Fruit fly (Drosophila melanogaster): ENCODE measurements around the gene CG12355.
A peak's percentile ranks its signal among the peaks of the same experiment; 100 is the strongest.

The CG12355 gene

DNA sequence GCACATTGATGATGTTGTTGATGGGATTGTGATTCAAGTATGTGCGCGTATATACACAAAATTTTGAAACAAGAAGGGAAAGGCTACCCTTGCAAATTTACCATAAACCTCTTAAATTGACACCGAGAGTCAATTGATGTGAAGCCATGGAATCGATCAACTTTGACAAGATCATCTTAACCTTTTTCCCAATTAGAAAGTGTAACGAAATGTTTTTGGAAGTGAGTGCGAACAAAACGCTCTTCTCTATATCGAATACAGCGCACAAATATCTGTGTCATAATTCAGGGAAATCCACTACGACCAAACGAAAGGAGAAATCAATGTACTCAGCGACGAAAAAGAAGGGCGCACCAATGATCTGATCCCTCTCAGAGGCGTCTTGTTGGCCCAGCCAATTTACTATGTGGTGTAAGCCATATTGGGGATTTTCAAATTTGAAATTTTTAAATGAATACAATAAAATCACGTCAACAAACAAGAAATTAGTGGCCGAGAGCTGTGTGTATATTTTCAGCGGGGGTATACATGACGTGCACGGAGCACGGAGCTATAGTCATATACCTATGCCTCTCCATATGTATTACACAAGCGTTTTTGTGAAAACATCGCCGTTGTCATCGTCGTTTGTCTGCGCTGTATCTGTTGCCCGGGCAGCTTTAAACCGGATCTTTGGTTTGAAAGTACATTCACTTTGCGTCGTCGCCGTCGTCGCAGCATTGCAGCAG is 38.2 kb upstream of the CG12355 start (continued):
- no peak for TF ChIP-seq CG2889 (GFP tag; IDR thresholded peaks at IDR 0.05)
- TF ChIP-seq CG2202 (tag; optimal IDR thresholded peaks at IDR 0.05): no peak
- no peak for TF ChIP-seq CG11085 (GFP tag; IDR thresholded peaks at IDR 0.05)
- no peak for TF ChIP-seq CG10462 (GFP tag; optimal IDR thresholded peaks at IDR 0.05)
- TF ChIP-seq CG9797 (GFP tag; optimal IDR thresholded peaks at IDR 0.05): no peak
- TF ChIP-seq CG12942 (GFP tag; optimal IDR thresholded peaks at IDR 0.05): no peak
- TF ChIP-seq her (GFP tag; optimal IDR thresholded peaks at IDR 0.05): peak; percentile 34
- no peak for TF ChIP-seq CG34224 (GFP tag; IDR thresholded peaks at IDR 0.05; ENCODE audit: partially characterized antibody)
- no peak for TF ChIP-seq Fer3 (tag; optimal IDR thresholded peaks at IDR 0.05)
- TF ChIP-seq CrebB (tag; optimal IDR thresholded peaks at IDR 0.05): no peak
- TF ChIP-seq CG8281 (tag; optimal IDR thresholded peaks at IDR 0.05): peak; percentile 11
- no peak for TF ChIP-seq bbx (GFP tag; IDR thresholded peaks at IDR 0.05; ENCODE audit: partially characterized antibody)
- peak; percentile 69 for TF ChIP-seq pros (GFP tag; optimal IDR thresholded peaks at IDR 0.05)
- peak; percentile 11; the same call in 1 of the 2 replicates for TF ChIP-seq CG9215 (GFP tag; IDR thresholded peaks at IDR 0.05)
- no peak for TF ChIP-seq Dip2 (GFP tag; IDR thresholded peaks at IDR 0.05)
- TF ChIP-seq CG13287 (GFP tag; IDR thresholded peaks at IDR 0.05; ENCODE audit: partially characterized antibody): no peak
- peak; percentile 85 for TF ChIP-seq Ets65A (GFP tag)
- TF ChIP-seq CG1647 (GFP tag; optimal IDR thresholded peaks at IDR 0.05): peak; percentile 22
- TF ChIP-seq gsb-n (tag; optimal IDR thresholded peaks at IDR 0.05): peak; percentile 59
- no peak for TF ChIP-seq crol (GFP tag; IDR thresholded peaks at IDR 0.05)
- no peak for TF ChIP-seq NC2α (GFP tag; optimal IDR thresholded peaks at IDR 0.05)
- TF ChIP-seq CG10274 (GFP tag; optimal IDR thresholded peaks at IDR 0.05): peak; percentile 99
- no peak for TF ChIP-seq wdn (GFP tag; IDR thresholded peaks at IDR 0.05)
- TF ChIP-seq CG13894 (tag; optimal IDR thresholded peaks at IDR 0.05): no peak
- TF ChIP-seq knrl (GFP tag; IDR thresholded peaks at IDR 0.05; ENCODE audit: partially characterized antibody): no peak
- TF ChIP-seq Nf-YB (GFP tag; optimal IDR thresholded peaks at IDR 0.05): no peak
- TF ChIP-seq CG6272 (GFP tag; IDR thresholded peaks at IDR 0.05): no peak
- TF ChIP-seq rib (GFP tag; IDR thresholded peaks at IDR 0.05): no peak
- no peak for TF ChIP-seq Doc2 (GFP tag; IDR thresholded peaks at IDR 0.05)
- TF ChIP-seq dmrt99B (tag; optimal IDR thresholded peaks at IDR 0.05): peak; percentile 81
- TF ChIP-seq dm (GFP tag; optimal IDR thresholded peaks at IDR 0.05): no peak
- TF ChIP-seq eyg (GFP tag; optimal IDR thresholded peaks at IDR 0.05): no peak
- TF ChIP-seq Usf (GFP tag; optimal IDR thresholded peaks at IDR 0.05): no peak
- TF ChIP-seq pan (optimal IDR thresholded peaks at IDR 0.05): no peak
- peak in 1 of 2 experiments; percentile 22 for TF ChIP-seq pan (GFP tag; optimal IDR thresholded peaks at IDR 0.05 in 1 of 2, IDR thresholded peaks at IDR 0.05 in 1 of 2)
- TF ChIP-seq CG4617 (GFP tag; optimal IDR thresholded peaks at IDR 0.05; ENCODE audit: borderline replicate concordance): no peak
- TF ChIP-seq caup (GFP tag; optimal IDR thresholded peaks at IDR 0.05; ENCODE audit: severe bottlenecking): no peak
- no peak for TF ChIP-seq peb (GFP tag; IDR thresholded peaks at IDR 0.05)
- TF ChIP-seq CG9609 (GFP tag; optimal IDR thresholded peaks at IDR 0.05): no peak
- no peak for TF ChIP-seq tup (GFP tag; optimal IDR thresholded peaks at IDR 0.05)
- TF ChIP-seq CG18262 (tag; optimal IDR thresholded peaks at IDR 0.05): peak; percentile 30
- 0 out of 3 replicates have a peak, but pooled peaks have one; percentile 24 for TF ChIP-seq CG34422 (GFP tag; IDR thresholded peaks at IDR 0.05)
- TF ChIP-seq ap (GFP tag; IDR thresholded peaks at IDR 0.05): no peak
- TF ChIP-seq HLH54F (GFP tag; optimal IDR thresholded peaks at IDR 0.05): no peak
- no peak for TF ChIP-seq CG2116 (GFP tag; optimal IDR thresholded peaks at IDR 0.05)
- TF ChIP-seq sob (GFP tag; IDR thresholded peaks at IDR 0.05): no peak; the same call in 1 of the 2 replicates
- TF ChIP-seq ranshi (GFP tag; IDR thresholded peaks at IDR 0.05): no peak; the same call in 1 of the 2 replicates
- TF ChIP-seq CG33213 (GFP tag; optimal IDR thresholded peaks at IDR 0.05): no peak
- no peak for TF ChIP-seq CG6854 (GFP tag; optimal IDR thresholded peaks at IDR 0.05)
- TF ChIP-seq abd-A (tag; optimal IDR thresholded peaks at IDR 0.05): peak; percentile 62
